Worm (Caenorhabditis elegans) whole organism, L3 larva: ENCODE data around the gene repo-1.

Experiments
- ZK546.5 ChIP-seq: sonication (generic microtip); optimal IDR thresholded peaks from 2 replicates; lab custom pipeline; 2017; ENCODE audit warnings: missing biosample characterization, missing genetic modification characterization
- ama-1 ChIP-seq: fragments of 150-350 bp; optimal IDR thresholded peaks from 2 replicates; lab custom pipeline; 2018
- ceh-16 ChIP-seq: sonication (generic microtip); optimal IDR thresholded peaks from 2 replicates; lab custom pipeline; 2017; ENCODE audit warnings: missing biosample characterization, missing genetic modification characterization
- ceh-28 ChIP-seq: fragments of 150-350 bp; optimal IDR thresholded peaks from 2 replicates; lab custom pipeline; 2014; ENCODE audit warnings: missing biosample characterization, missing genetic modification reagents, missing genetic modification characterization
- ceh-82 ChIP-seq: fragments of 150-350 bp; optimal IDR thresholded peaks from 2 replicates; lab custom pipeline; 2014; ENCODE audit warnings: missing biosample characterization, missing genetic modification characterization
- ceh-9 ChIP-seq: sonication (generic microtip); optimal IDR thresholded peaks from 2 replicates; lab custom pipeline; 2018; ENCODE audit warnings: missing biosample characterization, missing genetic modification characterization
- daf-12 ChIP-seq: fragments of 150-350 bp; optimal IDR thresholded peaks from 2 replicates; lab custom pipeline; 2014; ENCODE audit warnings: missing biosample characterization, missing genetic modification reagents, missing genetic modification characterization
- egl-27 ChIP-seq: sonication (generic microtip); optimal IDR thresholded peaks from 4 replicates; lab custom pipeline; 2017; ENCODE audit warnings: missing biosample characterization, missing genetic modification reagents, missing genetic modification characterization
- egl-5 ChIP-seq: fragments of 150-350 bp; optimal IDR thresholded peaks from 2 replicates; lab custom pipeline; 2017; ENCODE audit warnings: missing biosample characterization, missing genetic modification reagents, missing genetic modification characterization, inconsistent platforms
- elt-1 ChIP-seq: fragments of 150-350 bp; optimal IDR thresholded peaks from 2 replicates; lab custom pipeline; 2014; ENCODE audit warnings: missing biosample characterization, missing genetic modification characterization
- elt-2 ChIP-seq: sonication (generic microtip); optimal IDR thresholded peaks from 2 replicates; lab custom pipeline; 2016; ENCODE audit warnings: missing genetic modification reagents, mild to moderate bottlenecking, missing genetic modification characterization, missing compliant biosample characterization
- elt-3 ChIP-seq, 3 experiments: fragments of 150-350 bp in 1 of 3; sonication (generic microtip) in 2 of 3; optimal IDR thresholded peaks; 2 replicates in 2 of 3; 4 replicates in 1 of 3; lab custom pipeline; 2014 to 2017; ENCODE audit warnings: missing biosample characterization in 3 of 3, missing genetic modification characterization in 3 of 3
- fkh-10 ChIP-seq: sonication (generic microtip); optimal IDR thresholded peaks from 2 replicates; lab custom pipeline; 2017; ENCODE audit warnings: missing biosample characterization, missing genetic modification reagents, missing genetic modification characterization
- fos-1 ChIP-seq: fragments of 150-350 bp; optimal IDR thresholded peaks from 2 replicates; lab custom pipeline; 2014; ENCODE audit warnings: missing biosample characterization, missing genetic modification characterization
- hmg-11 ChIP-seq: sonication (generic microtip); optimal IDR thresholded peaks from 2 replicates; lab custom pipeline; 2016; ENCODE audit warnings: missing genetic modification characterization, missing compliant biosample characterization
- lin-15B ChIP-seq: fragments of 150-350 bp; optimal IDR thresholded peaks from 2 replicates; lab custom pipeline; 2014; ENCODE audit warnings: missing biosample characterization, missing genetic modification characterization
- mdl-1 ChIP-seq: fragments of 150-350 bp; optimal IDR thresholded peaks from 2 replicates; lab custom pipeline; 2014; ENCODE audit warnings: missing biosample characterization, missing genetic modification characterization
- mml-1 ChIP-seq: fragments of 150-350 bp; sonication (generic microtip); optimal IDR thresholded peaks from 3 replicates; lab custom pipeline; 2014; ENCODE audit warnings: missing biosample characterization, missing genetic modification characterization
- nfya-1 ChIP-seq: sonication (generic microtip); optimal IDR thresholded peaks from 2 replicates; lab custom pipeline; 2017; ENCODE audit warnings: missing genetic modification characterization, mild to moderate bottlenecking, missing compliant biosample characterization, antibody characterized with exemption, moderate library complexity; ENCODE audit not compliant: insufficient read depth
- nhr-11 ChIP-seq: fragments of 150-350 bp; optimal IDR thresholded peaks from 2 replicates; lab custom pipeline; 2014; ENCODE audit warnings: missing biosample characterization, missing genetic modification characterization
- nhr-23 ChIP-seq: fragments of 150-350 bp; optimal IDR thresholded peaks from 2 replicates; lab custom pipeline; 2014; ENCODE audit warnings: missing biosample characterization, missing genetic modification reagents, missing genetic modification characterization
- nhr-25 ChIP-seq: sonication (generic microtip); optimal IDR thresholded peaks from 2 replicates; lab custom pipeline; 2017; ENCODE audit warnings: missing biosample characterization, missing genetic modification characterization
- nhr-28 ChIP-seq: fragments of 150-350 bp; optimal IDR thresholded peaks from 2 replicates; lab custom pipeline; 2014; ENCODE audit warnings: missing biosample characterization, missing genetic modification characterization
- nhr-67 ChIP-seq: fragments of 150-350 bp; optimal IDR thresholded peaks from 2 replicates; lab custom pipeline; 2014; ENCODE audit warnings: missing biosample characterization, missing genetic modification characterization
- nhr-77 ChIP-seq: fragments of 150-350 bp; optimal IDR thresholded peaks from 2 replicates; lab custom pipeline; 2014; ENCODE audit warnings: missing biosample characterization, missing genetic modification characterization
- pha-4 ChIP-seq: fragments of 150-350 bp; optimal IDR thresholded peaks from 2 replicates; lab custom pipeline; 2014; ENCODE audit warnings: missing biosample characterization, missing genetic modification reagents, missing genetic modification characterization
- pqm-1 ChIP-seq: fragments of 150-350 bp; optimal IDR thresholded peaks from 2 replicates; lab custom pipeline; 2017; ENCODE audit warnings: missing biosample characterization, missing genetic modification characterization, inconsistent platforms
- tbx-2 ChIP-seq: sonication (generic microtip); optimal IDR thresholded peaks from 2 replicates; lab custom pipeline; 2016; ENCODE audit warnings: mild to moderate bottlenecking, missing genetic modification characterization, missing compliant biosample characterization
- unc-62 ChIP-seq: fragments of 150-350 bp; sonication (generic microtip); optimal IDR thresholded peaks from 4 replicates; lab custom pipeline; 2014; ENCODE audit warnings: missing biosample characterization, missing genetic modification reagents, missing genetic modification characterization
- ztf-11 ChIP-seq: fragments of 150-350 bp; optimal IDR thresholded peaks from 2 replicates; lab custom pipeline; 2014; ENCODE audit warnings: missing biosample characterization, missing genetic modification characterization
- ztf-4 ChIP-seq: fragments of 150-350 bp; optimal IDR thresholded peaks from 2 replicates; lab custom pipeline; 2014; ENCODE audit warnings: missing biosample characterization, missing genetic modification characterization

Gene repo-1

ce11 chrIV:12046524-12047203 lies 37.6 kb upstream of the repo-1 start, which contains the start of gene T12G3.2 (continued):
- TF ChIP-seq hmg-11 (tag; lab: Kevin White, UChicago) (no peak), nhr-23 (tag; lab: Kevin White, UChicago) (peak; percentile 13), nhr-11 (tag; lab: Kevin White, UChicago) (no peak), ztf-11 (no peak), nhr-77 (no peak), ZK546.5 (tag; lab: Kevin White, UChicago) (no peak), fkh-10 (GFP tag; lab: Kevin White, UChicago) (no peak), ceh-16 (no peak), elt-2 (tag; lab: Kevin White, UChicago) (peak; percentile 82), ama-1 (no peak)

- TF ChIP-seq unc-62 (GFP tag; lab: Kevin White, UChicago): no peak
- no peak for TF ChIP-seq ztf-4 (tag; lab: Kevin White, UChicago)
- no peak for TF ChIP-seq nhr-28 (tag; lab: Kevin White, UChicago)
- TF ChIP-seq pha-4: peak; percentile 90
- no peak for TF ChIP-seq ZK546.5 (tag; lab: Kevin White, UChicago)
- TF ChIP-seq egl-27: no peak
- TF ChIP-seq nhr-67 (tag; lab: Kevin White, UChicago): no peak
These were observed 36.5 kb upstream of the repo-1 start, which contains the start of gene T12G3.4 for ce11 chrIV:12047552-12048347. Gene T12G3.4 (plus strand): TSS chrIV:12048256.

- TF ChIP-seq nhr-25 (no peak), ceh-28 (tag; lab: Kevin White, UChicago) (peak; percentile 35), hmg-11 (tag; lab: Kevin White, UChicago) (peak; percentile 47), ceh-9 (tag; lab: Kevin White, UChicago) (no peak), pha-4 (peak; percentile 64), lin-15B (tag; lab: Kevin White, UChicago) (peak; percentile 36), nhr-23 (tag; lab: Kevin White, UChicago) (peak; percentile 21), nfya-1 (tag; lab: Kevin White, UChicago) (no peak), tbx-2 (tag; lab: Kevin White, UChicago) (no peak), ceh-16 (no peak)
These were observed 33.1 kb upstream of the repo-1 start, which contains the start of the genes bre-5 and spt-5 for ce11 chrIV:12051049-12051792. Gene bre-5 (minus strand): TSS chrIV:12051215. Gene spt-5 (plus strand): TSS chrIV:12051491.

ce11 chrIV:12052461-12052860 lies 31.8 kb upstream of the repo-1 start:
- no peak for TF ChIP-seq elt-3 (tag; optimal IDR thresholded peaks at IDR 0.05; lab: Kevin White, UChicago)
- no peak for TF ChIP-seq mdl-1 (tag; lab: Kevin White, UChicago)
- TF ChIP-seq ceh-82 (tag; lab: Kevin White, UChicago): no peak
- TF ChIP-seq nhr-11 (tag; lab: Kevin White, UChicago): no peak
- no peak for TF ChIP-seq unc-62 (GFP tag; lab: Kevin White, UChicago)
- no peak for TF ChIP-seq ztf-4 (tag; lab: Kevin White, UChicago)
- no peak for TF ChIP-seq nfya-1 (tag; lab: Kevin White, UChicago)
- no peak for TF ChIP-seq tbx-2 (tag; lab: Kevin White, UChicago)
- no peak for TF ChIP-seq elt-1
- no peak for TF ChIP-seq ceh-9 (tag; lab: Kevin White, UChicago)
- TF ChIP-seq ceh-16: no peak
- TF ChIP-seq mml-1 (tag; lab: Kevin White, UChicago): no peak
- no peak for TF ChIP-seq egl-27
- no peak for TF ChIP-seq pqm-1
- TF ChIP-seq fos-1 (tag; lab: Kevin White, UChicago): no peak
- no peak for TF ChIP-seq egl-5 (tag; lab: Kevin White, UChicago)
- no peak for TF ChIP-seq daf-12 (tag; lab: Kevin White, UChicago)
